Fruit fly (Drosophila melanogaster): ENCODE results near the gene bnk.

bnk gene

DNA sequence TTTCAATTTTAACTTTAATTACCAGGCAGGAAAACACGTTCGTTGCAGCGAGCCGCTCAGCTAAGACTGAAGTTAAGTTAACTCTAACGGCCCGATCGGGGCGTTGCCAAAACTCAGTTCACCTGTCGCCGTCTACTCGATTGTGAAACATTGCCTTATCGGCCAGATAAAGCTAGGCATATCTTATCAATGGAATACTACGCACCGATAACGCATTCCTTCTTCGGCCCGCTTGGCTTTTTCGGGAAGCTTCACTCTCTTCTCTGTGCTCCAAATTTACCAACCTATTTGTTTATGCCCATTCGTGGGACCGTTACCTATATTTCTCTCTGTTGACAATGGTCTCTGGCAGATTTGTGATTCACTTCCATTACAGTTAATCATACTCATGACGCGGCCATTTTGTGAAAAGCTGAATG lies 2.5 kb downstream of the bnk start, which contains the start of gene mesh:
mesh (minus strand) TSS at position 68 of the 419 bp plus-strand sequence.
- TF ChIP-seq woc (GFP tag; optimal IDR thresholded peaks at IDR 0.05), result no peak
- peak; percentile 61 for TF ChIP-seq Vsx2 (GFP tag; optimal IDR thresholded peaks at IDR 0.05; ENCODE audit: partially characterized antibody)
- peak; percentile 30 for TF ChIP-seq psq (GFP tag; optimal IDR thresholded peaks at IDR 0.05)
- peak; percentile 46 for TF ChIP-seq fru (GFP tag; optimal IDR thresholded peaks at IDR 0.05)
- TF ChIP-seq br (GFP tag; optimal IDR thresholded peaks at IDR 0.05), result peak; percentile 38
- no peak for TF ChIP-seq jim (GFP tag; optimal IDR thresholded peaks at IDR 0.05)
- TF ChIP-seq h (GFP tag; optimal IDR thresholded peaks at IDR 0.05), result peak; percentile 45
- TF ChIP-seq sage (GFP tag; optimal IDR thresholded peaks at IDR 0.05), result no peak
- peak; percentile 11 for TF ChIP-seq Jra (GFP tag; optimal IDR thresholded peaks at IDR 0.05)
- TF ChIP-seq Rel (GFP tag; optimal IDR thresholded peaks at IDR 0.05), result no peak
- peak; percentile 60 for TF ChIP-seq Rel (tag; optimal IDR thresholded peaks at IDR 0.05)
- TF ChIP-seq CrebA (GFP tag; optimal IDR thresholded peaks at IDR 0.05; ENCODE audit: borderline replicate concordance), result peak; percentile 6
- TF ChIP-seq Dif (GFP tag; optimal IDR thresholded peaks at IDR 0.05; ENCODE audit: partially characterized antibody), result peak; percentile 54

DNA sequence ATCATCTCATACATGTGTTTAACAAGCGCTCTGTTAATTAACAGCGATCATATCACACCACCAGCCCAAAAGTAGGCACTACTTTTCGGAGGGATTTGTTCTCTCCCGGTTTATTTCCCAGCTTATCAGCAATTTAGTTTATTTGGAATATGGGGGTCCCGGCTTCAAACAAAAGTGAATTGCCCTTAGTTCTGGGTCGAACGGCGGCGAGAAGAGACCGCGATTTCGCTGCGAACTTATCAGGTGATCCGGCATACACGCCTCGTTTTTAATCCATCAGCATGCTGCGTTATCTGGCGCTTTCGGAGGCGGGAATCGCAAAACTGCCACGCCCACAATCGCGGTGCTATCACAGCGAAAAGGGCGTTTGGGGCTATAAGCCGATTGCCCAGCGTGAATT lies 3.6 kb downstream of the bnk start, which contains the start of gene CG1544:
CG1544 (plus strand) TSS at position 186 of the 400 bp plus-strand sequence.
- TF ChIP-seq Myc (optimal IDR thresholded peaks at IDR 0.05) (peak; percentile 45), CrebA (GFP tag; optimal IDR thresholded peaks at IDR 0.05; ENCODE audit: borderline replicate concordance) (no peak), Hr83 (GFP tag; optimal IDR thresholded peaks at IDR 0.05; ENCODE audit: poor library complexity, severe bottlenecking) (peak; percentile 14), Rel (GFP tag; optimal IDR thresholded peaks at IDR 0.05) (no peak), Rel (tag; optimal IDR thresholded peaks at IDR 0.05) (peak; percentile 77), lola (GFP tag; optimal IDR thresholded peaks at IDR 0.05) (no peak)

dm6 chr3R:31197142-31197994 lies 4.2 kb downstream of the bnk start:
- TF ChIP-seq foxo (GFP tag; optimal IDR thresholded peaks at IDR 0.05) (peak in 1 of 2 experiments; percentile 41), woc (GFP tag; optimal IDR thresholded peaks at IDR 0.05) (peak; percentile 27), sage (GFP tag; optimal IDR thresholded peaks at IDR 0.05) (no peak), OdsH (GFP tag; optimal IDR thresholded peaks at IDR 0.05) (peak; percentile 28), lola (GFP tag; optimal IDR thresholded peaks at IDR 0.05) (no peak), Dif (GFP tag; optimal IDR thresholded peaks at IDR 0.05; ENCODE audit: partially characterized antibody) (no peak), HLH106 (tag; optimal IDR thresholded peaks at IDR 0.05) (peak; percentile 39), fru (GFP tag; optimal IDR thresholded peaks at IDR 0.05) (peak; percentile 17), h (GFP tag; optimal IDR thresholded peaks at IDR 0.05) (peak; percentile 56), rgr (GFP tag; optimal IDR thresholded peaks at IDR 0.05) (peak; percentile 26), dmrt93B (GFP tag; optimal IDR thresholded peaks at IDR 0.05) (no peak), jim (GFP tag; optimal IDR thresholded peaks at IDR 0.05) (no peak)

- TF ChIP-seq CG32264 (GFP tag; optimal IDR thresholded peaks at IDR 0.05) (no peak), sage (GFP tag; optimal IDR thresholded peaks at IDR 0.05) (no peak), dsf (GFP tag; optimal IDR thresholded peaks at IDR 0.05; ENCODE audit: borderline replicate concordance) (no peak), ey (GFP tag; optimal IDR thresholded peaks at IDR 0.05) (no peak), fru (GFP tag; optimal IDR thresholded peaks at IDR 0.05) (no peak), Dfd (GFP tag; optimal IDR thresholded peaks at IDR 0.05) (no peak), dl (GFP tag; optimal IDR thresholded peaks at IDR 0.05; ENCODE audit: insufficient read depth in 1 of 2, partially characterized antibody in 2 of 2) (no peak), Mio (GFP tag; optimal IDR thresholded peaks at IDR 0.05) (no peak), Jra (GFP tag; optimal IDR thresholded peaks at IDR 0.05) (no peak), lola (GFP tag; optimal IDR thresholded peaks at IDR 0.05) (no peak), br (GFP tag; optimal IDR thresholded peaks at IDR 0.05) (no peak), pan (optimal IDR thresholded peaks at IDR 0.05) (no peak), Abd-B (GFP tag; optimal IDR thresholded peaks at IDR 0.05) (no peak), Myc (optimal IDR thresholded peaks at IDR 0.05) (no peak), Sp1 (GFP tag; optimal IDR thresholded peaks at IDR 0.05) (no peak), HLH106 (tag; optimal IDR thresholded peaks at IDR 0.05) (no peak), h (GFP tag; optimal IDR thresholded peaks at IDR 0.05) (no peak), jim (GFP tag; optimal IDR thresholded peaks at IDR 0.05) (no peak), GATAd (GFP tag; optimal IDR thresholded peaks at IDR 0.05) (no peak), rgr (GFP tag; optimal IDR thresholded peaks at IDR 0.05) (no peak)
These were observed 17.5 kb downstream of the bnk start, which contains the start of gene chp for dm6 chr3R:31210630-31211029. Gene chp, minus strand, starts transcription at chr3R:31210730.
